Fruit fly (Drosophila melanogaster): ENCODE results near the gene CG7888.
A peak's percentile ranks its signal among the peaks of the same experiment; 100 is the strongest.

CG7888 gene

DNA sequence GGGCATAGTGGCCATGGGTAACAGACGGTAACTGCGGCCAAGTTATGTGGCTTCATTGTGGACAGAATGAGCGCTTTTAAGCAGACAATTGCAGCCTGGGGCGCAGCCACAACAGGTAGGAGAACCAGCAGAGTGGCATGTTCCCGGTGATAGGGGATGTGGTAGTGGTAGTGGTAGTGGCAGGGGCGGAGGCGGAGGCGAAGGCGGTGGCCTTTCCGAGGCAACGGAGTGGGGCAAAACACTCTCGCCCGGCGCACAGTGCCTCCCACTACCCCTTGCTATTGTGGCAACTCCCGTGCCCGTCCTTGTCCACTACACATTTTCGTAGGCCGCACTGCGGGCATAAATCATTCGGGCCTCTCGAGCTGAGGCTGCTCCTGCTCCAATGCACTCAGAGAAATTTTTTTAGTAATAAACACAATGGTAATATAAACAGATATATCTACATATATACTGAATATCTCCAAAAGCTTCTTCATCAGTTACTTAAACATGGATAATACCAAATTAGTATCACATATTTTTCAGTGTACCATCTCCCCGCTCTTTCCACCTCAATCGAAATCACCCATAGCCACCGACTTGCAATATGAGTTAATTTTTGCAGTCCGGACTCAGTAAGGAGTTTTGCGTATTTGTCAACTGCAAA, 20.4 kb upstream of the CG7888 start (continued):
- TF ChIP-seq CG10631 (GFP tag; optimal IDR thresholded peaks at IDR 0.05) (peak; percentile 80), Met (GFP tag; optimal IDR thresholded peaks at IDR 0.05) (peak; percentile 82), ss (GFP tag; optimal IDR thresholded peaks at IDR 0.05) (peak; percentile 74 to 78), CG8319 (GFP tag; optimal IDR thresholded peaks at IDR 0.05) (peak; percentile 31), esn (GFP tag; optimal IDR thresholded peaks at IDR 0.05) (peak; percentile 81), topi (GFP tag; optimal IDR thresholded peaks at IDR 0.05) (peak; percentile 76), dsx (GFP tag; optimal IDR thresholded peaks at IDR 0.05; ENCODE audit: poor library complexity, severe bottlenecking) (peak; percentile 82), CG6792 (GFP tag; optimal IDR thresholded peaks at IDR 0.05) (peak; percentile 59), CG6854 (GFP tag; optimal IDR thresholded peaks at IDR 0.05) (peak; percentile 26), CG3919 (GFP tag; optimal IDR thresholded peaks at IDR 0.05) (peak; percentile 71), CG8119 (GFP tag; IDR thresholded peaks at IDR 0.05) (peak; percentile 88), CG6808 (GFP tag; optimal IDR thresholded peaks at IDR 0.05) (peak; percentile 80), CG16779 (tag; optimal IDR thresholded peaks at IDR 0.05) (peak; percentile 50)

DNA sequence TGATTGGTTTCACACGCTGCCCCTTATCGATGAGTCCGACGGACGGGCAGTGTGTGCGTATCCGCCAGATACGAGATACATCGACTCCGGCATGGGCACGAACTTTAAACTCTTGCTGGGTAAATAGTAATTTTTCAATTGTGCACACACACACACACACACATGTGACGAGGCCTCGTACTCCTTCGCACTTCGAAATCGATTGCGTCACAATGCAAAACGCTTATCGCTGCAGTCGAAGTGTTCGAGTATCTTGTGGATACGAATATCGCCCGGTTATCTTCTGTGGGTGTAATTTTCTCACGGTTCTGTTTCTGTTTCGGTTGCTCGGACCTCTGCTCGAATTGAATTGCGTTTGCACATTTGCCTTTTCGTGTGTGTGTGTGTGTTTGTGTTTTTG, 18.8 kb upstream of the CG7888 start:
- TF ChIP-seq CG10669 (GFP tag; optimal IDR thresholded peaks at IDR 0.05): no peak
- peak; percentile 63 for TF ChIP-seq vri (GFP tag; optimal IDR thresholded peaks at IDR 0.05)

DNA sequence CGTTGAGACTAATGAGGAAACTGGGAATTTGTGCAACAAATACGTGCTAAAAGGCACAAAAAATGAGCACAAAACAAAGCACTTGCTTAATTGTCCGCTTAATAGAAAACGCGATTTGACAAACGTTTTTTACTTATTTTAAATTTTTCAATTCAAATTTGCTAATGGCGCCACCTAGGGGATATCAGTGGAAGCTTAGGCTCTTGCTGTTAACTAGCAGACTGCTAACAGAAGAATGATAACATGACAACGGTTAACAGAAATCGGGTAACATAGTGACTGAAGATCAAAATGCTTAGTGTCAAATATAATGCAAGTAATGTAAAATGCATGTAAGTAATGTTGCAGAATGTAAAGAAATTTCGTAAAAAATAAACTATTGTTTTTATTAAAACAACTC, 12.6 kb upstream of the CG7888 start:
- TF ChIP-seq Ets96B (tag; optimal IDR thresholded peaks at IDR 0.05): no peak
- no peak for TF ChIP-seq Gug (GFP tag; IDR thresholded peaks at IDR 0.05)
- no peak for TF ChIP-seq CG6792 (GFP tag; optimal IDR thresholded peaks at IDR 0.05)
- TF ChIP-seq CG6276 (GFP tag; optimal IDR thresholded peaks at IDR 0.05): no peak

DNA sequence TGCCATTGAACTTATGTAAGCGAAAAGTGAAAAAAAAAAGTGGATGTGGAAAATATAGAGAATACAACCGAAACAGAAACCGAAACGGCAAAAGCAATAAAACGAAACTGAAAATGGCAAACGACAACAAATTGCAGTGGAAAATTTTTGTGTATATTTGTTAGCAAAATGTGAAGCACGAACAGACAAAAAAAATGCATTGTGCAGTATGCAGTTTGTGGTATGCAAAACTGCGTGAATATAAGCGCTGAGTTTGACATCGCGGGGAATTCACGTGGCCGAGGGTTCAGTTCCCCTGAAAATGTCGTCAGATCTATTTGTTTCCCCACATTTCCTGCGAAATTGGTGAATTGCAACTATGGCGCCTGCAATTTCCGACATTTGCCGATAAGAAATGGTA, 10.2 kb upstream of the CG7888 start:
- TF ChIP-seq CG11902 (GFP tag; optimal IDR thresholded peaks at IDR 0.05): no peak
- TF ChIP-seq CG16779 (tag; optimal IDR thresholded peaks at IDR 0.05): no peak
- TF ChIP-seq CG6854 (GFP tag; optimal IDR thresholded peaks at IDR 0.05): no peak
- no peak for TF ChIP-seq fd85E (GFP tag; optimal IDR thresholded peaks at IDR 0.05)
- TF ChIP-seq Gug (GFP tag; IDR thresholded peaks at IDR 0.05): no peak
- no peak for TF ChIP-seq Sox14 (GFP tag; optimal IDR thresholded peaks at IDR 0.05)
- no peak for TF ChIP-seq Hr38 (GFP tag; optimal IDR thresholded peaks at IDR 0.05)

DNA sequence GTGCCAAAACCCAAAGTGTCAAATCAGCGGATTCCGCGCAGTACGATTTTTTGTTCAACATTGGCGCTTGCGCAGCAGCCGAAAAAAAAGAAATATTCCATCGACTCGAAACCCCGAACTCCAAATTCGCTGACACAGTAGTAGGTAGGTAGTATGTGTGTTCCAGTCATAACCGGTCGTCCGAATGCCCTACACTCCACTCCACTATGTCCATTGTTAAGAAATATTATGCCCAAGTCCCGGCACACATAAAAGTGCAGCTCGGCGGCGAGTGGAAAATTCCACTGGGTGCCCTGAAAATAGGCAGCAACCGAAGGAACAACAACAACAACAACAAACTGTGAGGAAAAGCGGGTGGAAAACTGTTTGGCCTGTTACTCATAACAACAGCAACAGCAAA, 8.8 kb upstream of the CG7888 start:
- TF ChIP-seq Hr39 (GFP tag; optimal IDR thresholded peaks at IDR 0.05) (no peak), Lpt (GFP tag; optimal IDR thresholded peaks at IDR 0.05) (no peak), CG8119 (GFP tag; IDR thresholded peaks at IDR 0.05) (0 out of 3 replicates have a peak, but pooled peaks have one; percentile 12)

DNA sequence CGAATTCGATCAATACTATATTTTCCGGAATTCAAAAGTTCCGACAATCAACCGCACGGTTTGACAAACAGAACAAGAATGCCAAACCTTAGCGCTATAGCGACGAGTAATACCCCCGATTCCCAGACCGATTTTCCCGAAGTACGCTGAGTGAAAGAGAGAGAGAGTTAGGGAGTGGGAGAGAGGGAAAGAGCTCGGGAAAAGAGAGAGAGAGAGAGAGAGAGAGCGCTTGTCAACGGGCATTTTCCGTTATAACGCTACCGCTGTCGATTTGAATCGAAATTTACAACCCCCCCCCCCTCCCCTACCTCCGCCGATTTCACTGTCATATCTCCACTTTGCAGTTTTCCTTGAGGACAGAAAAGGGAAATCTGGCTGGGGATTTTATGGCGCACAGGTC, 7.3 kb upstream of the CG7888 start:
- no peak for TF ChIP-seq CG6792 (GFP tag; optimal IDR thresholded peaks at IDR 0.05)

DNA sequence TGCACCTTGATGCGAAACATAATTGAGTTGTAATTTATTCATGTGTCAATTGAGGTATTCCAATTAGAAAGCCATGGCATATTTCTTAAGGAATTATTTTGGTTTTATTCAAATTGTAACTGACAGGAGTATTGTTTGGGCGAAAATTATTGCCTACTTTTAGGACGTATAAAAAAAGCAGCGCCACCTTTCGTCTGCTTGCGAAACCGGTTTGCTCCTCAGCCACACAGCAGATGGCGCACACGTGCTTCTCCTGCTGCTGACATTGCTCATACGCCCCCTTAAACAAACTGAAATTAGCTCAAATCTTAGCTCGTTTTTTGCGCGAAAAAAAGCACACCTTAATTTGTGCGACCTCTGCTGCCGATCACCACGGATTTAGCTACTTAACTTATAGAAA, 6.0 kb upstream of the CG7888 start:
- TF ChIP-seq CG11762 (GFP tag; optimal IDR thresholded peaks at IDR 0.05; ENCODE audit: insufficient read depth): peak; percentile 20
- peak; percentile 55 for TF ChIP-seq CG34406 (GFP tag; optimal IDR thresholded peaks at IDR 0.05)
- TF ChIP-seq vri (GFP tag; optimal IDR thresholded peaks at IDR 0.05): no peak
- no peak for TF ChIP-seq CG4318 (GFP tag; optimal IDR thresholded peaks at IDR 0.05)
- TF ChIP-seq esn (GFP tag; optimal IDR thresholded peaks at IDR 0.05): peak; percentile 75
- peak; percentile 37 for TF ChIP-seq CG10669 (GFP tag; optimal IDR thresholded peaks at IDR 0.05)
- TF ChIP-seq ss (GFP tag; optimal IDR thresholded peaks at IDR 0.05): no peak
- TF ChIP-seq Hr39 (GFP tag; optimal IDR thresholded peaks at IDR 0.05): peak; percentile 76
- TF ChIP-seq dac (GFP tag; optimal IDR thresholded peaks at IDR 0.05): no peak
- peak; percentile 60 for TF ChIP-seq Sox14 (GFP tag; optimal IDR thresholded peaks at IDR 0.05)
- no peak for TF ChIP-seq svp (GFP tag)
- TF ChIP-seq OdsH (GFP tag; optimal IDR thresholded peaks at IDR 0.05): peak; percentile 50
- peak; percentile 67 for TF ChIP-seq Met (GFP tag; optimal IDR thresholded peaks at IDR 0.05)
- no peak for TF ChIP-seq CG8119 (GFP tag; IDR thresholded peaks at IDR 0.05)
- no peak for TF ChIP-seq CG6163 (GFP tag; IDR thresholded peaks at IDR 0.05)
- peak; percentile 59 for TF ChIP-seq acj6 (GFP tag; optimal IDR thresholded peaks at IDR 0.05)
- no peak for TF ChIP-seq Eip93F (GFP tag; optimal IDR thresholded peaks at IDR 0.05)
- TF ChIP-seq eg (GFP tag; IDR thresholded peaks at IDR 0.05): peak; percentile 62
- TF ChIP-seq CG6854 (GFP tag; optimal IDR thresholded peaks at IDR 0.05): peak; percentile 53
- TF ChIP-seq CG8319 (GFP tag; optimal IDR thresholded peaks at IDR 0.05): peak; percentile 23
- peak; percentile 31 for TF ChIP-seq Hr4 (GFP tag; optimal IDR thresholded peaks at IDR 0.05)
- TF ChIP-seq Sox15 (GFP tag; optimal IDR thresholded peaks at IDR 0.05): peak; percentile 2
- TF ChIP-seq pdm3 (GFP tag; optimal IDR thresholded peaks at IDR 0.05): peak; percentile 69
- TF ChIP-seq CG31627 (GFP tag; optimal IDR thresholded peaks at IDR 0.05): peak; percentile 81
- TF ChIP-seq CG6808 (GFP tag; optimal IDR thresholded peaks at IDR 0.05): no peak
